Fruit fly (Drosophila melanogaster): ENCODE results near the gene AMPKalpha.

AMPKalpha gene

dm6 chrX:1375265-1375958 is at the start of gene AMPKalpha (continued):
- peak; percentile 17 for TF ChIP-seq CG4617 (GFP tag; optimal IDR thresholded peaks at IDR 0.05; ENCODE audit: borderline replicate concordance)
- TF ChIP-seq sqz (GFP tag; optimal IDR thresholded peaks at IDR 0.05): no peak

DNA sequence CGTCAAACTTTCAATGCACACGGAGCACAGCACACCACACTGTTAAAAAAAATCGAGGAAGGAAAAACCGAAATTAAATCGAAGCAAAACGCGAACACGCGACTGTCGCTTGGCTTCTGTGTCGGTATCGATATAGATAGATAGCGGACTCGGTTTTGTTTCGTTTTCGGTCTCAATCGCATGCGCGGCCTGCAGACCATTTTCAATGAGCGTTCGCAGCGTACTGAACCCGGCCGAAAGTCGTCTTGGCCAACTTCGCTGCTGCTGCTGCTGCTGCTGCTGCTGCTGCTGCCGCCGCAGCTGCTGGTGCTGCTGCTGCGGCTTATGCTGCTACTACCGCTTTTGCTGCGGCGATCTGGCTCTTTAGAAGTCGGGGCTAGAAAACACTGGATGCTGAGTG is 37.3 kb upstream of the AMPKalpha start:
- TF ChIP-seq CG34422 (GFP tag; IDR thresholded peaks at IDR 0.05): peak; percentile 43; the same call in 1 of the 3 replicates
- peak; percentile 57 for TF ChIP-seq Jarid2 (GFP tag; optimal IDR thresholded peaks at IDR 0.05)
- TF ChIP-seq ci (GFP tag; IDR thresholded peaks at IDR 0.05): 0 out of 3 replicates have a peak, but pooled peaks have one; percentile 39
- 0 out of 4 replicates have a peak, but pooled peaks have one; percentile 53 for TF ChIP-seq chinmo (GFP tag; IDR thresholded peaks at IDR 0.05; ENCODE audit: partially characterized antibody)
- 0 out of 3 replicates have a peak, but pooled peaks have one; percentile 13 for TF ChIP-seq CG6175 (GFP tag; IDR thresholded peaks at IDR 0.05)
- 0 out of 2 replicates have a peak, but pooled peaks have one; percentile 17 for TF ChIP-seq CG13287 (GFP tag; IDR thresholded peaks at IDR 0.05; ENCODE audit: partially characterized antibody)
- peak; percentile 21 for TF ChIP-seq CG12769 (tag; optimal IDR thresholded peaks at IDR 0.05)
- TF ChIP-seq Adf1 (GFP tag; IDR thresholded peaks at IDR 0.05): peak; percentile 58
- peak; percentile 31; the same call in 1 of the 2 replicates for TF ChIP-seq Drgx (GFP tag; IDR thresholded peaks at IDR 0.05)
- TF ChIP-seq Deaf1 (tag; optimal IDR thresholded peaks at IDR 0.05): peak; percentile 63
- no peak for TF ChIP-seq tna (GFP tag; IDR thresholded peaks at IDR 0.05; ENCODE audit: partially characterized antibody)
- TF ChIP-seq oc (tag; optimal IDR thresholded peaks at IDR 0.05): peak; percentile 15
- peak; percentile 12; the same call in 1 of the 3 replicates for TF ChIP-seq row (GFP tag; IDR thresholded peaks at IDR 0.05)
- no peak for TF ChIP-seq Eip74EF (GFP tag; optimal IDR thresholded peaks at IDR 0.05)
- TF ChIP-seq vvl (GFP tag; IDR thresholded peaks at IDR 0.05): peak; percentile 6; the same call in 1 of the 2 replicates
- TF ChIP-seq pan (optimal IDR thresholded peaks at IDR 0.05): no peak
- TF ChIP-seq pan (GFP tag; optimal IDR thresholded peaks at IDR 0.05 in 1 of 2, IDR thresholded peaks at IDR 0.05 in 1 of 2): peak in 1 of 2 experiments; percentile 15
- peak; percentile 43 for TF ChIP-seq Med (GFP tag)
- TF ChIP-seq sr (GFP tag; IDR thresholded peaks at IDR 0.05): 0 out of 3 replicates have a peak, but pooled peaks have one; percentile 31
- no peak for TF ChIP-seq CG17359 (tag; optimal IDR thresholded peaks at IDR 0.05)
- no peak for TF ChIP-seq C15 (GFP tag; IDR thresholded peaks at IDR 0.05)
- no peak for TF ChIP-seq lmd (GFP tag; IDR thresholded peaks at IDR 0.05)

DNA sequence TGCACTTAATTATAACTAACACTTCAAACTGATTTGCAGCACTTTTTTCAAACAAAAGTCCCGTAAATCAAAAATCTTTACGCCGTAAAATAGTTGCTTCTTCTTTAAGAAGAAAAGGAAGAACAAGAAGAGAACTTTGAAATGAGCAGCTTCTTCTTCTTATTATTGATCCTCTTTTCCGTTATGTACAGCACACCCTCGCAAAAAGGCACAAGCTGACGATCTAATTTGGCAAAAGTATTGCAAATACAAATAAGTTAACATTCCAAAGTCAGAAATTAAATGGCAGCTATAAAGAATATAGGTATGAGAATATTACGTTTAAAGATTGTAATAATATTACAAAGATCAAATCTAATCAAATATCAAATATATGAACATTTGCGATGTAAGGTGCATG is 33.8 kb upstream of the AMPKalpha start, which contains the start of gene CG11409:
TSS of gene CG11409 (minus strand) at position 60 of the 400 bp plus-strand sequence.
- TF ChIP-seq Myb (GFP tag; optimal IDR thresholded peaks at IDR 0.05) (peak; percentile 41), CG8089 (GFP tag; optimal IDR thresholded peaks at IDR 0.05) (no peak), sens (GFP tag) (peak; percentile 57), CG17186 (GFP tag; optimal IDR thresholded peaks at IDR 0.05) (no peak), grau (tag; optimal IDR thresholded peaks at IDR 0.05) (peak; percentile 59), CG17385 (GFP tag; optimal IDR thresholded peaks at IDR 0.05) (peak; percentile 82)

dm6 chrX:1341944-1342392 is 33.4 kb upstream of the AMPKalpha start, which contains the start of gene Naa30A:
Naa30A (plus strand) TSS chrX:1342106.
- TF ChIP-seq Dad (GFP tag; optimal IDR thresholded peaks at IDR 0.05) (no peak), CG12659 (GFP tag; optimal IDR thresholded peaks at IDR 0.05) (peak; percentile 33), hb (GFP tag; IDR thresholded peaks at IDR 0.05; ENCODE audit: partially characterized antibody) (peak; percentile 95), CG31441 (GFP tag; IDR thresholded peaks at IDR 0.05) (0 out of 2 replicates have a peak, but pooled peaks have one; percentile 34), vnd (GFP tag; IDR thresholded peaks at IDR 0.05; ENCODE audit: partially characterized antibody) (peak; percentile 96), Mrtf (GFP tag; IDR thresholded peaks at IDR 0.05) (no peak), CG12391 (tag; optimal IDR thresholded peaks at IDR 0.05) (peak; percentile 24), org-1 (GFP tag; optimal IDR thresholded peaks at IDR 0.05) (no peak), Dref (GFP tag; IDR thresholded peaks at IDR 0.05) (peak; percentile 93), Opbp (GFP tag; IDR thresholded peaks at IDR 0.05; ENCODE audit: partially characterized antibody) (peak; percentile 96), CG8290 (GFP tag; optimal IDR thresholded peaks at IDR 0.05) (peak; percentile 1), CG8290 (tag; optimal IDR thresholded peaks at IDR 0.05) (peak in 1 of 2 experiments; percentile 36), CG4617 (GFP tag; optimal IDR thresholded peaks at IDR 0.05; ENCODE audit: borderline replicate concordance) (peak; percentile 71), CG11560 (tag; IDR thresholded peaks at IDR 0.05) (peak; percentile 26; the same call in 1 of the 3 replicates), CG9437 (GFP tag; optimal IDR thresholded peaks at IDR 0.05) (peak; percentile 17), dpn (GFP tag; optimal IDR thresholded peaks at IDR 0.05) (peak in 1 of 2 experiments; percentile 24)

Measured in whole organism, embryonic.